Worm (Caenorhabditis elegans): ENCODE results near the gene ugt-39.

Gene ugt-39

ce11 chrV:7157089-7157488 is at the start of gene ugt-39:
TSS of gene ugt-39 (plus strand) at chrV:7157142.
- TF ChIP-seq lin-14 (GFP tag; optimal IDR thresholded peaks at IDR 0.05) (peak; percentile 41), vab-15 (tag; optimal IDR thresholded peaks at IDR 0.05) (no peak), ceh-90 (tag; optimal IDR thresholded peaks at IDR 0.05) (no peak), snpc-4 (tag; optimal IDR thresholded peaks at IDR 0.05) (no peak), snu-23 (GFP tag; optimal IDR thresholded peaks at IDR 0.05) (peak; percentile 5), ceh-8 (GFP tag; optimal IDR thresholded peaks at IDR 0.05) (no peak), unc-62 (GFP tag; optimal IDR thresholded peaks at IDR 0.05) (no peak), nhr-20 (tag; optimal IDR thresholded peaks at IDR 0.05) (peak; percentile 20), lin-35 (GFP tag; optimal IDR thresholded peaks at IDR 0.05) (no peak), fkh-4 (tag; optimal IDR thresholded peaks at IDR 0.05; ENCODE audit: borderline replicate concordance) (no peak), ama-1 (optimal IDR thresholded peaks at IDR 0.05) (no peak), elt-3 (tag; optimal IDR thresholded peaks at IDR 0.05) (peak in 3 of 6 experiments; percentile 17 to 42 (median 41)), elt-2 (tag; optimal IDR thresholded peaks at IDR 0.05) (peak; percentile 62)

- peak; percentile 26 for TF ChIP-seq lin-14 (GFP tag; optimal IDR thresholded peaks at IDR 0.05)
- TF ChIP-seq egl-27 (tag; optimal IDR thresholded peaks at IDR 0.05) = no peak
- peak; percentile 55 for TF ChIP-seq fkh-10 (GFP tag; optimal IDR thresholded peaks at IDR 0.05)
Observed at ce11 chrV:7110370-7110769, 46.6 kb upstream of the ugt-39 start.

- peak; percentile 12 for TF ChIP-seq irx-1 (tag; optimal IDR thresholded peaks at IDR 0.05)
- peak; percentile 63 for TF ChIP-seq ces-1 (GFP tag; optimal IDR thresholded peaks at IDR 0.05)
- no peak for TF ChIP-seq nhr-28 (tag; optimal IDR thresholded peaks at IDR 0.05)
- TF ChIP-seq ceh-90 (tag; optimal IDR thresholded peaks at IDR 0.05) = no peak
- peak; percentile 22 for TF ChIP-seq blmp-1 (tag; optimal IDR thresholded peaks at IDR 0.05)
- no peak for TF ChIP-seq ztf-11 (tag; optimal IDR thresholded peaks at IDR 0.05)
- peak; percentile 89 for TF ChIP-seq fkh-10 (GFP tag; optimal IDR thresholded peaks at IDR 0.05)
- TF ChIP-seq lin-14 (GFP tag; optimal IDR thresholded peaks at IDR 0.05) = peak; percentile 79
- TF ChIP-seq skn-1 (tag; optimal IDR thresholded peaks at IDR 0.05) = no peak
- peak; percentile 28 for TF ChIP-seq nhr-71 (tag; optimal IDR thresholded peaks at IDR 0.05)
- TF ChIP-seq unc-62 (GFP tag; optimal IDR thresholded peaks at IDR 0.05) = no peak
- peak in 1 of 2 experiments; percentile 23 for TF ChIP-seq lsy-2 (tag; optimal IDR thresholded peaks at IDR 0.05)
Observed at ce11 chrV:7111276-7111675, 45.7 kb upstream of the ugt-39 start.

- TF ChIP-seq ceh-63 (GFP tag; optimal IDR thresholded peaks at IDR 0.05) = peak; percentile 84
- no peak for TF ChIP-seq tlp-1 (tag; optimal IDR thresholded peaks at IDR 0.05)
Observed at ce11 chrV:7112223-7112622, 44.7 kb upstream of the ugt-39 start.

- TF ChIP-seq elt-3 (tag; optimal IDR thresholded peaks at IDR 0.05) (no peak), ets-5 (GFP tag; IDR thresholded peaks at IDR 0.05) (no peak), lin-39 (tag; optimal IDR thresholded peaks at IDR 0.05) (no peak), efl-1 (optimal IDR thresholded peaks at IDR 0.05) (no peak), efl-1 (GFP tag; optimal IDR thresholded peaks at IDR 0.05 in 1 of 2) (no peak), nhr-28 (tag; optimal IDR thresholded peaks at IDR 0.05) (no peak), nhr-12 (tag; optimal IDR thresholded peaks at IDR 0.05) (no peak), nhr-71 (tag; optimal IDR thresholded peaks at IDR 0.05) (no peak), rnt-1 (tag; optimal IDR thresholded peaks at IDR 0.05) (no peak)
Observed at ce11 chrV:7118796-7119195, 38.1 kb upstream of the ugt-39 start, which contains the start of gene srx-33. TSS of gene srx-33 (minus strand) at chrV:7118896.

- TF ChIP-seq tbx-2 (tag; optimal IDR thresholded peaks at IDR 0.05) (no peak), ceh-90 (tag; optimal IDR thresholded peaks at IDR 0.05) (no peak), aha-1 (tag; optimal IDR thresholded peaks at IDR 0.05) (no peak), F16B12.6 (tag; optimal IDR thresholded peaks at IDR 0.05) (no peak), lin-15B (tag; optimal IDR thresholded peaks at IDR 0.05) (no peak), vab-15 (tag; optimal IDR thresholded peaks at IDR 0.05) (no peak), elt-2 (tag; optimal IDR thresholded peaks at IDR 0.05) (no peak), nhr-47 (tag; optimal IDR thresholded peaks at IDR 0.05) (no peak), nhr-71 (tag; optimal IDR thresholded peaks at IDR 0.05) (no peak), Y116A8C.19 (tag; optimal IDR thresholded peaks at IDR 0.05; ENCODE audit: borderline replicate concordance) (no peak), lin-35 (GFP tag; optimal IDR thresholded peaks at IDR 0.05) (no peak), C16A3.4 (tag; optimal IDR thresholded peaks at IDR 0.05) (no peak), mdl-1 (tag; optimal IDR thresholded peaks at IDR 0.05) (no peak), alr-1 (tag; optimal IDR thresholded peaks at IDR 0.05; ENCODE audit: borderline replicate concordance) (no peak), rnt-1 (tag; optimal IDR thresholded peaks at IDR 0.05) (no peak), hpl-2 (GFP tag; optimal IDR thresholded peaks at IDR 0.05) (no peak)
Observed at ce11 chrV:7120168-7120567, 36.8 kb upstream of the ugt-39 start, which contains the start of gene srx-34. TSS of gene srx-34 (minus strand) at chrV:7120268.
